Worm (Caenorhabditis elegans) whole organism, L2 larva: Measurements from ENCODE around the gene srbc-23.

ENCODE experiments used
- R02D3.7 ChIP-seq: fragments of 150-350 bp; optimal IDR thresholded peaks from 2 replicates; lab custom pipeline; 2014; ENCODE audit warnings: missing biosample characterization, missing genetic modification characterization
- ceh-16 ChIP-seq: fragments of 150-350 bp; optimal IDR thresholded peaks from 2 replicates; lab custom pipeline; 2014; ENCODE audit warnings: missing biosample characterization, missing genetic modification characterization
- ceh-82 ChIP-seq: fragments of 150-350 bp; optimal IDR thresholded peaks from 2 replicates; lab custom pipeline; 2014; ENCODE audit warnings: missing biosample characterization, missing genetic modification characterization
- elt-3 ChIP-seq: sonication (generic microtip); optimal IDR thresholded peaks from 2 replicates; lab custom pipeline; 2017; ENCODE audit warnings: missing biosample characterization, missing genetic modification characterization
- unc-39 ChIP-seq: fragments of 150-350 bp; optimal IDR thresholded peaks from 2 replicates; lab custom pipeline; 2014; ENCODE audit warnings: missing biosample characterization, missing genetic modification characterization
- unc-62 ChIP-seq: fragments of 150-350 bp; optimal IDR thresholded peaks from 2 replicates; lab custom pipeline; 2014; ENCODE audit warnings: missing biosample characterization, missing genetic modification reagents, missing genetic modification characterization
- zag-1 ChIP-seq: fragments of 150-350 bp; optimal IDR thresholded peaks from 2 replicates; lab custom pipeline; 2014; ENCODE audit warnings: missing biosample characterization, missing genetic modification characterization

ce11 chrV:2177307-2177764 lies 24.0 kb downstream of the srbc-23 start, which contains the start of gene srbc-17:
- TF ChIP-seq elt-3 (tag; lab: Kevin White, UChicago) (no peak), R02D3.7 (tag; lab: Kevin White, UChicago) (no peak), zag-1 (tag; lab: Kevin White, UChicago) (no peak), unc-39 (tag; lab: Kevin White, UChicago) (no peak), ceh-16 (tag; lab: Kevin White, UChicago) (no peak), ceh-82 (tag; lab: Kevin White, UChicago) (no peak), unc-62 (no peak)
